Fruit fly (Drosophila melanogaster) whole organism, embryonic: ENCODE data around the gene jus.
A peak's percentile ranks its signal among the peaks of the same experiment; 100 is the strongest.

ENCODE experiments used
- Atf-2 ChIP-seq: fragments of 200-800 bp; sonication (Bioruptor generic); optimal IDR thresholded peaks from 2 replicates; lab custom pipeline; 2016; ENCODE audit warnings: missing biosample characterization, missing genetic modification characterization
- Bdp1 ChIP-seq: fragments of 200-800 bp; sonication (Bioruptor generic); optimal IDR thresholded peaks from 3 replicates; lab custom pipeline; 2016; ENCODE audit warnings: missing biosample characterization, missing genetic modification characterization
- CG10321 ChIP-seq: fragments of 200-800 bp; sonication (Bioruptor generic); IDR thresholded peaks from 2 replicates; pipeline ENCODE4 v1.3.6; 2022; ENCODE audit warnings: missing biosample characterization, missing genetic modification characterization
- CG10543 ChIP-seq: fragments of 200-800 bp; sonication (Bioruptor generic); optimal IDR thresholded peaks from 3 replicates; lab custom pipeline; 2017; ENCODE audit warnings: missing biosample characterization, mild to moderate bottlenecking, missing genetic modification characterization, moderate library complexity
- CG10565 ChIP-seq: fragments of 200-800 bp; sonication (Bioruptor generic); optimal IDR thresholded peaks from 3 replicates; lab custom pipeline; 2016; ENCODE audit warnings: missing biosample characterization, mild to moderate bottlenecking, missing genetic modification characterization
- CG11504 ChIP-seq: fragments of 200-800 bp; sonication (Bioruptor generic); optimal IDR thresholded peaks from 3 replicates; lab custom pipeline; 2019; ENCODE audit warnings: missing biosample characterization, mild to moderate bottlenecking, missing genetic modification characterization, moderate library complexity
- CG12104 ChIP-seq: fragments of 200-800 bp; sonication (Bioruptor generic); optimal IDR thresholded peaks from 3 replicates; lab custom pipeline; 2016; ENCODE audit warnings: missing biosample characterization, missing genetic modification characterization
- CG12236 ChIP-seq: fragments of 200-800 bp; sonication (Bioruptor generic); optimal IDR thresholded peaks from 2 replicates; lab custom pipeline; 2016; ENCODE audit warnings: missing biosample characterization, missing genetic modification characterization
- CG15269 ChIP-seq: fragments of 200-800 bp; sonication (Bioruptor generic); optimal IDR thresholded peaks from 2 replicates; lab custom pipeline; 2018; ENCODE audit warnings: missing biosample characterization, mild to moderate bottlenecking, missing genetic modification characterization, moderate library complexity
- CG1603 ChIP-seq: fragments of 200-800 bp; sonication (Bioruptor generic); optimal IDR thresholded peaks from 2 replicates; lab custom pipeline; 2019; ENCODE audit warnings: missing biosample characterization, mild to moderate bottlenecking, missing genetic modification characterization, moderate library complexity
- CG16813 ChIP-seq: fragments of 200-800 bp; sonication (Bioruptor generic); IDR thresholded peaks from 3 replicates; pipeline ENCODE4 v1.3.6; 2022; ENCODE audit warnings: missing biosample characterization, missing genetic modification characterization; ENCODE audit not compliant: partially characterized antibody
- CG17328 ChIP-seq: fragments of 200-800 bp; sonication (Bioruptor generic); IDR thresholded peaks from 2 replicates; pipeline ENCODE4 v1.3.6; 2022; ENCODE audit warnings: missing biosample characterization, missing genetic modification characterization
- CG17912 ChIP-seq: fragments of 200-800 bp; sonication (Bioruptor generic); optimal IDR thresholded peaks from 2 replicates; lab custom pipeline; 2018; ENCODE audit warnings: missing biosample characterization, mild to moderate bottlenecking, missing genetic modification characterization
- CG30403 ChIP-seq: fragments of 200-800 bp; sonication (Bioruptor generic); optimal IDR thresholded peaks from 3 replicates; lab custom pipeline; 2016; ENCODE audit warnings: missing biosample characterization, missing genetic modification characterization
- CG32767 ChIP-seq: fragments of 200-800 bp; sonication (Bioruptor generic); IDR thresholded peaks from 2 replicates; pipeline ENCODE4 v1.3.6; 2022; ENCODE audit warnings: missing biosample characterization, missing genetic modification characterization
- CG3995 ChIP-seq: fragments of 200-800 bp; sonication (Bioruptor generic); optimal IDR thresholded peaks from 3 replicates; lab custom pipeline; 2016; ENCODE audit warnings: missing biosample characterization, missing genetic modification characterization
- CG4424 ChIP-seq: fragments of 200-800 bp; sonication (Bioruptor generic); optimal IDR thresholded peaks from 3 replicates; lab custom pipeline; 2016; ENCODE audit warnings: missing biosample characterization, missing genetic modification characterization
- CG5953 ChIP-seq: fragments of 200-800 bp; sonication (Bioruptor generic); IDR thresholded peaks from 2 replicates; pipeline ENCODE4 v1.3.6; 2022; ENCODE audit warnings: missing biosample characterization, missing genetic modification characterization
- CG7786 ChIP-seq: fragments of 200-800 bp; sonication (Bioruptor generic); optimal IDR thresholded peaks from 2 replicates; lab custom pipeline; 2016; ENCODE audit warnings: missing biosample characterization, missing genetic modification characterization
- CG7987 ChIP-seq: fragments of 200-800 bp; sonication (Bioruptor generic); optimal IDR thresholded peaks from 2 replicates; lab custom pipeline; 2018; ENCODE audit warnings: missing biosample characterization, mild to moderate bottlenecking, missing genetic modification characterization, moderate library complexity
- CG8089 ChIP-seq: fragments of 200-800 bp; sonication (Bioruptor generic); optimal IDR thresholded peaks from 3 replicates; lab custom pipeline; 2016; ENCODE audit warnings: missing biosample characterization, missing genetic modification characterization
- CG8478 ChIP-seq: fragments of >200 bp; optimal IDR thresholded peaks from 2 replicates; lab custom pipeline; 2018
- D19A ChIP-seq: fragments of 200-800 bp; optimal IDR thresholded peaks from 3 replicates; lab custom pipeline; 2019; ENCODE audit warnings: missing biosample characterization, mild to moderate bottlenecking, missing genetic modification characterization, moderate library complexity
- Dip3 ChIP-seq: fragments of 200-800 bp; sonication (Bioruptor generic); optimal IDR thresholded peaks from 3 replicates; lab custom pipeline; 2016; ENCODE audit warnings: missing biosample characterization, missing genetic modification characterization
- Drgx ChIP-seq: fragments of 200-800 bp; sonication (Bioruptor generic); IDR thresholded peaks from 2 replicates; pipeline ENCODE4 v1.3.6; 2022; ENCODE audit warnings: missing biosample characterization, missing genetic modification characterization
- Hr78 ChIP-seq, 2 experiments: fragments of 200-800 bp in 1 of 2; fragments of >200 bp in 1 of 2; sonication (Bioruptor generic) in 1 of 2; optimal IDR thresholded peaks; 2 replicates each; lab custom pipeline; 2017 to 2019; ENCODE audit warnings: missing biosample characterization in 2 of 2, missing genetic modification characterization in 2 of 2, mild to moderate bottlenecking in 1 of 2, moderate library complexity in 1 of 2
- Max ChIP-seq: fragments of 200-800 bp; sonication (Bioruptor generic); optimal IDR thresholded peaks from 2 replicates; lab custom pipeline; 2016; ENCODE audit warnings: missing biosample characterization, mild to moderate bottlenecking, missing genetic modification characterization
- Spps ChIP-seq: fragments of 200-800 bp; sonication (Bioruptor generic); optimal IDR thresholded peaks from 2 replicates; lab custom pipeline; 2018; ENCODE audit warnings: missing biosample characterization, mild to moderate bottlenecking, missing genetic modification characterization
- TFAM ChIP-seq: fragments of 200-800 bp; sonication (Bioruptor generic); optimal IDR thresholded peaks from 2 replicates; lab custom pipeline; 2017; ENCODE audit warnings: missing biosample characterization, missing genetic modification characterization, inconsistent platforms
- Vsx1 ChIP-seq: fragments of 200-800 bp; sonication (Bioruptor generic); optimal IDR thresholded peaks from 2 replicates; lab custom pipeline; 2017; ENCODE audit warnings: missing biosample characterization, mild to moderate bottlenecking, missing genetic modification characterization, missing genetic modification reagents
- ap ChIP-seq: fragments of 200-800 bp; sonication (Bioruptor generic); IDR thresholded peaks from 2 replicates; pipeline ENCODE4 v1.3.6; 2022; ENCODE audit warnings: missing biosample characterization, missing genetic modification characterization
- caup ChIP-seq: fragments of 200-800 bp; sonication (Bioruptor generic); optimal IDR thresholded peaks from 3 replicates; lab custom pipeline; 2017; ENCODE audit warnings: missing biosample characterization, mild to moderate bottlenecking, missing genetic modification characterization, moderate library complexity; ENCODE audit not compliant: severe bottlenecking
- cg ChIP-seq: fragments of 200-800 bp; sonication (Bioruptor generic); optimal IDR thresholded peaks from 3 replicates; lab custom pipeline; 2019; ENCODE audit warnings: missing biosample characterization, mild to moderate bottlenecking, missing genetic modification characterization, moderate library complexity
- chm ChIP-seq: fragments of 200-800 bp; sonication (Bioruptor generic); IDR thresholded peaks from 2 replicates; pipeline ENCODE4 v1.3.6; 2022; ENCODE audit warnings: missing biosample characterization, missing genetic modification characterization
- dimm ChIP-seq: fragments of 200-800 bp; sonication (Bioruptor generic); IDR thresholded peaks from 2 replicates; pipeline ENCODE4 v1.3.6; 2022; ENCODE audit warnings: missing biosample characterization, missing genetic modification characterization
- dpn ChIP-seq, 2 experiments: fragments of 200-800 bp; sonication (Bioruptor generic); optimal IDR thresholded peaks; 3 replicates each; lab custom pipeline; 2016; ENCODE audit warnings: missing biosample characterization in 2 of 2, missing genetic modification characterization in 2 of 2
- esg ChIP-seq: fragments of 200-800 bp; sonication (Bioruptor generic); conservative IDR thresholded peaks from 2 replicates; pipeline ENCODE4 v1.3.6; 2022; ENCODE audit warnings: missing biosample characterization, missing genetic modification characterization
- eyg ChIP-seq: fragments of 200-800 bp; sonication (Bioruptor generic); optimal IDR thresholded peaks from 3 replicates; lab custom pipeline; 2016; ENCODE audit warnings: missing biosample characterization, missing genetic modification characterization
- fd96Cb ChIP-seq: fragments of 200-800 bp; sonication (Bioruptor generic); optimal IDR thresholded peaks from 2 replicates; lab custom pipeline; 2018; ENCODE audit warnings: missing biosample characterization, mild to moderate bottlenecking, missing genetic modification characterization, moderate library complexity
- mam ChIP-seq: fragments of 200-800 bp; sonication (Bioruptor generic); optimal IDR thresholded peaks from 3 replicates; lab custom pipeline; 2016; ENCODE audit warnings: missing biosample characterization, missing genetic modification characterization
- nmo ChIP-seq: fragments of 200-800 bp; sonication (Bioruptor generic); optimal IDR thresholded peaks from 2 replicates; lab custom pipeline; 2018; ENCODE audit warnings: missing biosample characterization, mild to moderate bottlenecking, missing genetic modification characterization, moderate library complexity
- pfk ChIP-seq: fragments of 200-800 bp; sonication (Bioruptor generic); optimal IDR thresholded peaks from 2 replicates; lab custom pipeline; 2018; ENCODE audit warnings: missing biosample characterization, mild to moderate bottlenecking, missing genetic modification characterization, moderate library complexity
- ro ChIP-seq: fragments of 200-800 bp; sonication (Bioruptor generic); IDR thresholded peaks from 2 replicates; pipeline ENCODE4 v1.3.6; 2022; ENCODE audit warnings: missing biosample characterization, missing genetic modification characterization
- scrt ChIP-seq: fragments of 200-800 bp; sonication (Bioruptor generic); optimal IDR thresholded peaks from 2 replicates; lab custom pipeline; 2018; ENCODE audit warnings: missing biosample characterization, mild to moderate bottlenecking, missing genetic modification characterization, moderate library complexity
- sqz ChIP-seq: fragments of 200-800 bp; sonication (Bioruptor generic); optimal IDR thresholded peaks from 3 replicates; lab custom pipeline; 2018; ENCODE audit warnings: missing biosample characterization, mild to moderate bottlenecking, missing genetic modification characterization
- trem ChIP-seq: fragments of 200-800 bp; optimal IDR thresholded peaks from 3 replicates; lab custom pipeline; 2019; ENCODE audit warnings: missing biosample characterization, mild to moderate bottlenecking, missing genetic modification characterization, moderate library complexity
- unc-4 ChIP-seq: fragments of 200-800 bp; sonication (Bioruptor generic); IDR thresholded peaks from 2 replicates; pipeline ENCODE4 v1.3.6; 2022; ENCODE audit warnings: missing biosample characterization, missing genetic modification characterization; ENCODE audit not compliant: partially characterized antibody
- zen ChIP-seq: fragments of 200-800 bp; sonication (Bioruptor generic); optimal IDR thresholded peaks from 3 replicates; lab custom pipeline; 2018; ENCODE audit warnings: missing biosample characterization, mild to moderate bottlenecking, missing genetic modification characterization, moderate library complexity

The jus gene

DNA sequence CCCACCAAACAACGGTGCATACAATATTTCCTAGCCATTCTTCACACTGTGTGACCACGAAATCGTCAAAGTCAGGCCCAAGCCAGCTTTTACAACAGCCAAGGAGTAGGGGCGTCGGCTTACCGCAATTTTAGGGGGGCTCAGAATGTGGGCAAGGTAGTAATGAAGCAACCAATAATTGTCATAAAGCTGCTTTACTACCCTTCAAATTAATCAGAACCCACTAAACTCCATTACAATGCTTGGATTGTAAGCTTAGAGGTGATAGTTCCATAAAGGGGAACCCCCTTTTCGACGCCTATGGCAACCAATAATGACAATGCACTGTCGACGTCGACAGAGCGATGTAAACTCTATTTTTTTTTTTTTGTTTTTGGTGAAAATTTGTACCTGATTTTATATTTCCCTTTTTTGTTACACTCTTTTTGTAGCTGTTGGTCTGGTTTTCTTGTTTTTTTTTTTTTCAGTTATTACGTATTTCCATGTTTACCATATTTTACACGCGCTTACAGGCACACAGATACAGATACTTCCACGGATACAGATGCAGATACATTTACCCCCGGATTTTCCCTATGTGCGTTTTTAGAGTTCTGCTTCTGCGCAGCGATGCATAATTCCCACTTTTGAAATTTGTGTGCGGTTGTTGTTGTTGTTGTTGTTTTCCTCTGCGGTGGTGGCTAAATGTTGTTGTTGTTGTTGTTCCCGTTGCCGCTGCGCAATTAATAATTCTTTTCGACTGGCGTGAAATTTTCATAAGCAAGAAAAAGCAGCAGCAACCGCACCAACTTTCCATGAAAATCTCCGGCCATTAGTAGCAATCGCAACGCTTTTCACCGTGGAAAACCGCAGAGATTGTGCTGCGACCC, 10.1 kb upstream of the jus start (continued):
- TF ChIP-seq sqz (GFP tag; lab: Kevin White, UChicago) (peak; percentile 84), CG4424 (GFP tag; lab: Kevin White, UChicago) (peak; percentile 84), CG7786 (GFP tag; lab: Kevin White, UChicago) (peak; percentile 33), ro (peak; percentile 59), Bdp1 (peak; percentile 55), CG8089 (GFP tag; lab: Kevin White, UChicago) (peak; percentile 60), dimm (GFP tag; lab: Robert Waterston, UW) (peak; percentile 60; the same call in 1 of the 2 replicates), Spps (tag; lab: Kevin White, UChicago) (peak; percentile 72), Max (peak; percentile 53), Dip3 (no peak), mam (GFP tag; lab: Kevin White, UChicago) (peak; percentile 60), zen (tag; lab: Kevin White, UChicago) (peak; percentile 60), CG17328 (GFP tag; lab: Robert Waterston, UW) (peak; percentile 77), Atf-2 (peak; percentile 61), CG16813 (GFP tag; lab: Robert Waterston, UW) (no peak), ap (peak; percentile 68), Vsx1 (GFP tag; lab: Kevin White, UChicago) (peak; percentile 32), dpn (GFP tag; optimal IDR thresholded peaks at IDR 0.05; lab: Kevin White, UChicago) (peak; percentile 69 to 84), CG30403 (GFP tag; lab: Kevin White, UChicago) (peak; percentile 72), CG12236 (GFP tag; lab: Kevin White, UChicago) (peak; percentile 64), unc-4 (GFP tag; lab: Robert Waterston, UW) (no peak), TFAM (peak; percentile 46), pfk (GFP tag; lab: Kevin White, UChicago) (no peak), CG17912 (GFP tag; lab: Kevin White, UChicago) (no peak), CG5953 (peak; percentile 52; the same call in 1 of the 2 replicates), eyg (GFP tag; lab: Kevin White, UChicago) (peak; percentile 60), chm (GFP tag; lab: Robert Waterston, UW) (peak; percentile 75; the same call in 1 of the 2 replicates), CG11504 (tag; lab: Kevin White, UChicago) (peak; percentile 88), esg (peak; percentile 73), scrt (GFP tag; lab: Kevin White, UChicago) (peak; percentile 35), trem (tag; lab: Kevin White, UChicago) (peak; percentile 74), CG10543 (GFP tag; lab: Kevin White, UChicago) (no peak), CG7987 (GFP tag; lab: Kevin White, UChicago) (no peak), caup (GFP tag; lab: Kevin White, UChicago) (peak; percentile 32), CG32767 (GFP tag; lab: Robert Waterston, UW) (peak; percentile 65), CG10565 (peak; percentile 24), cg (GFP tag; lab: Kevin White, UChicago) (peak; percentile 54), CG1603 (tag; lab: Kevin White, UChicago) (peak; percentile 92), CG10321 (GFP tag; lab: Robert Waterston, UW) (no peak), CG3995 (no peak), D19A (tag; lab: Kevin White, UChicago) (peak; percentile 71), Drgx (GFP tag; lab: Robert Waterston, UW) (peak; percentile 62), CG8478 (lab: Kevin White, UChicago) (no peak), nmo (GFP tag; lab: Kevin White, UChicago) (peak; percentile 84), Hr78 (GFP tag; optimal IDR thresholded peaks at IDR 0.05; lab: Kevin White, UChicago) (peak in 1 of 2 experiments; percentile 58), fd96Cb (peak; percentile 88), CG12104 (GFP tag; lab: Kevin White, UChicago) (peak; percentile 46), CG15269 (tag; lab: Kevin White, UChicago) (peak; percentile 80)
